Worm (Caenorhabditis elegans) whole organism, L4 larva: ENCODE data around the gene par-3.

Experiments used
- F44E2.7 ChIP-seq: fragments of 200-800 bp; sonication (Bioruptor generic); IDR thresholded peaks from 2 replicates; pipeline ENCODE4 v2.1.2; 2022; ENCODE audit warnings: missing genetic modification characterization, missing compliant biosample characterization
- T26A8.4 ChIP-seq: fragments of 200-800 bp; sonication (Bioruptor generic); IDR thresholded peaks from 2 replicates; pipeline ENCODE4 v1.3.6; 2022; ENCODE audit warnings: missing genetic modification characterization, missing compliant biosample characterization
- Y105C5A.15 ChIP-seq: fragments of 200-800 bp; sonication (Bioruptor generic); IDR thresholded peaks from 2 replicates; pipeline ENCODE4 v1.3.6; 2022; ENCODE audit warnings: missing genetic modification characterization, missing compliant biosample characterization
- ZK546.5 ChIP-seq, 2 experiments: sonication (generic microtip); optimal IDR thresholded peaks; 2 replicates each; lab custom pipeline; 2017; ENCODE audit warnings: missing biosample characterization in 2 of 2, missing genetic modification characterization in 2 of 2
- aha-1 ChIP-seq: fragments of 150-350 bp; peaks from one replicate; lab custom pipeline; 2014; ENCODE audit warnings: missing biosample characterization, missing genetic modification characterization
- ctbp-1 ChIP-seq: fragments of 200-800 bp; sonication (Bioruptor generic); IDR thresholded peaks from 2 replicates; pipeline ENCODE4 v1.3.6; 2022; ENCODE audit warnings: missing genetic modification reagents, missing genetic modification characterization, missing compliant biosample characterization
- daf-12 ChIP-seq: fragments of 150-350 bp; optimal IDR thresholded peaks from 2 replicates; lab custom pipeline; 2014; ENCODE audit warnings: missing biosample characterization, missing genetic modification reagents, missing genetic modification characterization
- daf-16 ChIP-seq, 3 experiments: sonication (generic microtip); optimal IDR thresholded peaks; 2 replicates each; lab custom pipeline; 2016 to 2017; ENCODE audit warnings: missing genetic modification characterization in 3 of 3, missing genetic modification reagents in 3 of 3, mild to moderate bottlenecking in 2 of 3, missing compliant biosample characterization in 2 of 3, missing biosample characterization in 1 of 3, moderate library complexity in 1 of 3
- daf-8 ChIP-seq: fragments of 200-800 bp; sonication (Bioruptor generic); IDR thresholded peaks from 2 replicates; pipeline ENCODE4 v1.3.6; 2022; ENCODE audit warnings: missing genetic modification characterization, missing compliant biosample characterization
- dpl-1 ChIP-seq: fragments of 150-350 bp; optimal IDR thresholded peaks from 2 replicates; lab custom pipeline; 2014; ENCODE audit warnings: missing biosample characterization, missing genetic modification reagents, missing genetic modification characterization
- dve-1 ChIP-seq: sonication (generic microtip); optimal IDR thresholded peaks from 2 replicates; lab custom pipeline; 2017; ENCODE audit warnings: antibody characterized with exemption, mild to moderate bottlenecking, missing genetic modification characterization, missing compliant biosample characterization; ENCODE audit not compliant: insufficient read depth
- egl-27 ChIP-seq: sonication (generic microtip); optimal IDR thresholded peaks from 3 replicates; lab custom pipeline; 2017; ENCODE audit warnings: missing biosample characterization, missing genetic modification reagents, missing genetic modification characterization
- fkh-10 ChIP-seq: fragments of 150-350 bp; optimal IDR thresholded peaks from 2 replicates; lab custom pipeline; 2014; ENCODE audit warnings: missing biosample characterization, missing genetic modification reagents, missing genetic modification characterization
- hlh-30 ChIP-seq: sonication (generic microtip); optimal IDR thresholded peaks from 2 replicates; lab custom pipeline; 2017; ENCODE audit warnings: antibody characterized with exemption, mild to moderate bottlenecking, missing genetic modification characterization, missing compliant biosample characterization; ENCODE audit not compliant: insufficient read depth
- hmg-1.1 ChIP-seq: fragments of 200-800 bp; sonication (Bioruptor generic); IDR thresholded peaks from 2 replicates; pipeline ENCODE4 v1.3.6; 2022; ENCODE audit warnings: missing genetic modification reagents, missing genetic modification characterization, missing compliant biosample characterization
- lin-38 ChIP-seq: fragments of 200-800 bp; sonication (Bioruptor generic); IDR thresholded peaks from 2 replicates; pipeline ENCODE4 v1.3.6; 2022; ENCODE audit warnings: missing genetic modification reagents, missing genetic modification characterization, missing compliant biosample characterization
- mes-2 ChIP-seq: sonication (generic microtip); optimal IDR thresholded peaks from 2 replicates; lab custom pipeline; 2016; ENCODE audit warnings: missing genotype, mild to moderate bottlenecking, missing genetic modification characterization, missing compliant biosample characterization; ENCODE audit not compliant: poor library complexity, severe bottlenecking
- nhr-25 ChIP-seq: sonication (generic microtip); optimal IDR thresholded peaks from 2 replicates; lab custom pipeline; 2017; ENCODE audit warnings: missing genetic modification characterization, mild to moderate bottlenecking, missing compliant biosample characterization, antibody characterized with exemption, moderate library complexity, borderline replicate concordance; ENCODE audit not compliant: insufficient read depth
- nhr-28 ChIP-seq: fragments of 150-350 bp; optimal IDR thresholded peaks from 2 replicates; lab custom pipeline; 2014; ENCODE audit warnings: missing biosample characterization, missing genetic modification characterization
- nhr-42 ChIP-seq: fragments of 200-800 bp; sonication (Bioruptor generic); IDR thresholded peaks from 2 replicates; pipeline ENCODE4 v1.3.6; 2022; ENCODE audit warnings: missing genetic modification characterization, missing compliant biosample characterization
- nhr-6 ChIP-seq: fragments of 150-350 bp; optimal IDR thresholded peaks from 2 replicates; lab custom pipeline; 2014; ENCODE audit warnings: missing biosample characterization, missing genetic modification characterization
- nhr-76 ChIP-seq: fragments of 150-350 bp; optimal IDR thresholded peaks from 2 replicates; lab custom pipeline; 2014; ENCODE audit warnings: missing biosample characterization, missing genetic modification characterization
- rbr-2 ChIP-seq: sonication (generic microtip); optimal IDR thresholded peaks from 2 replicates; lab custom pipeline; 2016; ENCODE audit warnings: missing genotype, missing genetic modification characterization, missing compliant biosample characterization
- skn-1 ChIP-seq: fragments of 150-350 bp; optimal IDR thresholded peaks from 2 replicates; lab custom pipeline; 2014; ENCODE audit warnings: missing biosample characterization, missing genetic modification characterization
- spr-3 ChIP-seq: fragments of 200-800 bp; sonication (Bioruptor generic); optimal IDR thresholded peaks from 2 replicates; lab custom pipeline; 2018; ENCODE audit warnings: mild to moderate bottlenecking, missing genetic modification characterization, missing compliant biosample characterization
- tra-1 ChIP-seq: fragments of 200-800 bp; sonication (Bioruptor generic); IDR thresholded peaks from 2 replicates; pipeline ENCODE4 v1.3.6; 2022; ENCODE audit warnings: missing genetic modification reagents, missing genetic modification characterization, missing compliant biosample characterization
- unc-62 ChIP-seq, 3 experiments: fragments of 150-350 bp in 1 of 3; sonication (generic microtip); optimal IDR thresholded peaks in 2 of 3; peaks in 1 of 3; 1 replicate in 1 of 3; 2 replicates in 2 of 3; lab custom pipeline; 2014 to 2017; ENCODE audit warnings: missing biosample characterization in 3 of 3, missing genetic modification characterization in 3 of 3, missing genetic modification reagents in 3 of 3, missing genotype in 1 of 3
- vab-7 ChIP-seq: fragments of 200-800 bp; sonication (Bioruptor generic); IDR thresholded peaks from 2 replicates; pipeline ENCODE4 v1.3.6; 2022; ENCODE audit warnings: missing genetic modification reagents, missing genetic modification characterization, missing compliant biosample characterization

par-3 gene

DNA sequence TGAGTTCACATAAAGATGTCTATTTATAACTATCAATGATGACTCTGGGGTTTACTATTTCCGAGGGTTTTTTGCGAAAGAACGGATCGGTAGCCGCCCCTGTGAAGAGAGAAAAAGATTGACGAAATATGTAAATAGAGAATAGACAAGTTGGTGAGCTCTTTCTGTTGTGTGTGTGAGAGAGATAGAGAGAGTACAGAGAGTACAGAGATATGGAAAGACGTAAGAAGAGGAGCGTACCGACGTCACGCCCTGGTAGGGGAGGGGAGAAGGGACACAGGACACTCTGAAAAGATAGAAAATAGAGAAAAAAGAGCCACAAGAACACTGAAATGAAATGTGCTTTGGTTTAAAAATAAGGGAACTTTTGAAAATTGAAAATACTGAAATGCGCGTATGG is 24.2 kb downstream of the par-3 start (continued):
- TF ChIP-seq nhr-76 (tag; lab: Kevin White, UChicago) (no peak), daf-8 (GFP tag; lab: Robert Waterston, UW) (no peak), mes-2 (tag; lab: Kevin White, UChicago) (peak; percentile 47), nhr-28 (tag; lab: Kevin White, UChicago) (peak; percentile 40), egl-27 (tag; lab: Kevin White, UChicago) (no peak), ctbp-1 (GFP tag; lab: Robert Waterston, UW) (peak; percentile 44; the same call in 1 of the 2 replicates), fkh-10 (peak; percentile 91), tra-1 (GFP tag; lab: Robert Waterston, UW) (no peak), hmg-1.1 (peak; percentile 60; the same call in 1 of the 2 replicates)
- TF ChIP-seq, all 104 proteins: peak for 18

DNA sequence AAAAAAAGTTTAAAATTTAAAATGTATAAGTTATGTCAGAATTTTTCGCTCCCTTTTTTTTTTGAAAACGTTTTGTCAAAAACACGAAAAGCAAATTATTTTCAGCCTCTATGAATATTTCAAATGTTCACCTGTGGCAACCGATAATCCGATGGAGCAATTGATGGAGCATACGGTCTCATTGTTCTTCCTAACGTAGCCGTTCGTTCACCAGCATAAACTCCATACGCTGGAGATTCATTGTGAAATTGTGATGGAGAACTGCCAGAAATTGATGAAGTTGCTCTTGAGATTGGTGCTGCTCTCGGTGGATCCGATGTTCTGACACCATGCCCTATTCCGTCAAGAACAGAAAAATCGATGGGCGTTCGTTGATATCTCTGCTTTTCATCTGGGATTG is 27.8 kb downstream of the par-3 start:
- peak in 1 of 2 experiments; percentile 92 for TF ChIP-seq unc-62 (GFP tag; optimal IDR thresholded peaks at IDR 0.05 in 1 of 2; lab: Kevin White, UChicago)
- TF ChIP-seq unc-62 (tag; optimal IDR thresholded peaks at IDR 0.05; lab: Kevin White, UChicago) = no peak
- TF ChIP-seq vab-7 = no peak
- 0 out of 2 replicates have a peak, but pooled peaks have one; percentile 21 for TF ChIP-seq F44E2.7 (GFP tag; lab: Robert Waterston, UW)

ce11 chrIII:5692690-5693089 is 28.7 kb downstream of the par-3 start, which contains the start of the genes abi-1 and arle-14:
Gene abi-1, minus strand, starts transcription at chrIII:5692740.
Gene arle-14, plus strand, starts transcription at chrIII:5692906.
- TF ChIP-seq daf-16 (GFP tag; optimal IDR thresholded peaks at IDR 0.05; lab: Kevin White, UChicago) (no peak), daf-16 (tag; optimal IDR thresholded peaks at IDR 0.05; lab: Kevin White, UChicago) (peak; percentile 12), lin-38 (GFP tag; lab: Robert Waterston, UW) (0 out of 2 replicates have a peak, but pooled peaks have one; percentile 25), dpl-1 (peak; percentile 9), nhr-42 (GFP tag; lab: Robert Waterston, UW) (no peak), nhr-25 (tag; lab: Kevin White, UChicago) (no peak), nhr-6 (tag; lab: Kevin White, UChicago) (peak; percentile 12), rbr-2 (tag; lab: Kevin White, UChicago) (peak; percentile 13), mes-2 (tag; lab: Kevin White, UChicago) (peak; percentile 71), hlh-30 (tag; lab: Kevin White, UChicago) (peak; percentile 17)
- TF ChIP-seq, all 104 proteins: peak for 7

DNA sequence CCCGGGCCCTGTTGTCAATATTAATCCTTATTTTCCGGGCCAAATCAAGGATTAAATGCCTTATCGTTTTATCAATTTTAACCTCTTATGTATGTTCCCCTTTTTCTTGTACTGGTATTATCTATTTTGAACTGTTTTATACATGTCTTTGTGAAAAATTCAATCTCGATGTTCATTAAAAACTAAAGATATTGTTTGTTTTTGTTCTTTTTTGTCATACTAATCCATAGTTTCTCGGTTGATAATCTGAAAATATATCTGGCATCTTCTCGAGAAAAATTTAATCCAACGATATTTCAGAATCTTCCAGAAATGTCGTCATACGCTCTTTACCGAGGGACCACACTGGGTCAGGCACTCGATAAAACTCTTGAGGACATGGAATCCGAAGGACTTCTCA is 29.7 kb downstream of the par-3 start, which contains the start of gene B0336.13:
Gene B0336.13 (plus strand): TSS at position 301 of the 400 bp plus-strand sequence.
- no peak for TF ChIP-seq nhr-76 (tag; lab: Kevin White, UChicago)
- no peak for TF ChIP-seq T26A8.4 (GFP tag; lab: Robert Waterston, UW)
- no peak for TF ChIP-seq ZK546.5 (tag; optimal IDR thresholded peaks at IDR 0.05; lab: Kevin White, UChicago)
- TF ChIP-seq daf-12 (tag; lab: Kevin White, UChicago) = no peak
- no peak for TF ChIP-seq lin-38 (GFP tag; lab: Robert Waterston, UW)

DNA sequence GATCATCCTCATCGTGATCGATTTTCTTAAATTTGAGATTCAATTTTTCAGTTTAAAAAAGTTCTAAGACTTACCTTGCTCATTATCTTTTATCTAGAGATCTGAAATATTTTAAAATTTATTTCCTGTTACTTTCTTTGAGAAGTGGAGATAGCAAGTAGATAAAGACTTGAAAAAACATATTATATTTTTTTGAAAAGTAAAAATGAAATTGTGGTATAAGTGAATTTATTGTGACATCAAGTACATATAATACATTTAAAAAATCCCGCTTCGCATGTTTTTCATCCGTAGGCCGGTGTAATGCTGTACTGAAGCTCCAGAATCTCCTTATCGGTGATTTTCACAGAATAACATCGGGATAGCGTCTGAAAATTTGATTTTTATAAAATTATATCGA is 33.2 kb downstream of the par-3 start, which contains the start of gene B0336.7:
Gene B0336.7 (minus strand): TSS at position 101 of the 400 bp plus-strand sequence.
- peak; percentile 27 for TF ChIP-seq aha-1 (tag; lab: Kevin White, UChicago)
- TF ChIP-seq dve-1 = no peak
- no peak for TF ChIP-seq daf-16 (GFP tag; optimal IDR thresholded peaks at IDR 0.05; lab: Kevin White, UChicago)
- no peak for TF ChIP-seq daf-16 (tag; optimal IDR thresholded peaks at IDR 0.05; lab: Kevin White, UChicago)
- TF ChIP-seq skn-1 (tag; lab: Kevin White, UChicago) = no peak
- TF ChIP-seq spr-3 (GFP tag; lab: Kevin White, UChicago) = no peak
- no peak for TF ChIP-seq Y105C5A.15 (GFP tag; lab: Robert Waterston, UW)
